Worm (Caenorhabditis elegans) whole organism, L2 larva: Measurements from ENCODE around the gene tax-6.

Experiments
- C34F6.9 ChIP-seq: fragments of 150-350 bp; optimal IDR thresholded peaks from 2 replicates; lab custom pipeline; 2014; ENCODE audit warnings: missing biosample characterization, missing genetic modification characterization
- ceh-16 ChIP-seq: fragments of 150-350 bp; optimal IDR thresholded peaks from 2 replicates; lab custom pipeline; 2014; ENCODE audit warnings: missing biosample characterization, missing genetic modification characterization
- egl-27 ChIP-seq: sonication (generic microtip); optimal IDR thresholded peaks from 3 replicates; lab custom pipeline; 2017; ENCODE audit warnings: missing biosample characterization, missing genetic modification reagents, missing genetic modification characterization
- elt-3 ChIP-seq: sonication (generic microtip); optimal IDR thresholded peaks from 2 replicates; lab custom pipeline; 2017; ENCODE audit warnings: missing biosample characterization, missing genetic modification characterization
- lin-11 ChIP-seq: fragments of 150-350 bp; sonication (generic microtip); optimal IDR thresholded peaks from 2 replicates; lab custom pipeline; 2014; ENCODE audit warnings: missing biosample characterization, missing genetic modification characterization, inconsistent platforms, mixed read lengths
- lin-39 ChIP-seq: fragments of 150-350 bp; optimal IDR thresholded peaks from 2 replicates; lab custom pipeline; 2014; ENCODE audit warnings: missing biosample characterization, missing genetic modification reagents, missing genetic modification characterization
- mbf-1 ChIP-seq: sonication (generic microtip); optimal IDR thresholded peaks from 2 replicates; lab custom pipeline; 2017; ENCODE audit warnings: missing biosample characterization, missing genetic modification characterization
- mdl-1 ChIP-seq, 2 experiments: fragments of 150-350 bp in 1 of 2; sonication (generic microtip) in 1 of 2; optimal IDR thresholded peaks; 2 replicates each; lab custom pipeline; 2017; ENCODE audit warnings: missing biosample characterization in 2 of 2, missing genetic modification characterization in 2 of 2
- nhr-10 ChIP-seq: sonication (generic microtip); optimal IDR thresholded peaks from 2 replicates; lab custom pipeline; 2017; ENCODE audit warnings: missing biosample characterization, missing genetic modification characterization
- nhr-11 ChIP-seq: fragments of 150-350 bp; optimal IDR thresholded peaks from 2 replicates; lab custom pipeline; 2014; ENCODE audit warnings: missing biosample characterization, missing genetic modification characterization
- nhr-21 ChIP-seq: fragments of 150-350 bp; optimal IDR thresholded peaks from 2 replicates; lab custom pipeline; 2014; ENCODE audit warnings: missing biosample characterization, missing genetic modification characterization
- nhr-23 ChIP-seq: fragments of 150-350 bp; optimal IDR thresholded peaks from 2 replicates; lab custom pipeline; 2014; ENCODE audit warnings: missing biosample characterization, missing genetic modification reagents, missing genetic modification characterization
- nhr-25 ChIP-seq: fragments of 150-350 bp; sonication (generic microtip); optimal IDR thresholded peaks from 3 replicates; lab custom pipeline; 2014; ENCODE audit warnings: missing biosample characterization, missing genetic modification characterization
- nhr-6 ChIP-seq: fragments of 150-350 bp; optimal IDR thresholded peaks from 2 replicates; lab custom pipeline; 2014; ENCODE audit warnings: missing biosample characterization, missing genetic modification characterization
- snpc-4 ChIP-seq: fragments of 150-350 bp; optimal IDR thresholded peaks from 2 replicates; lab custom pipeline; 2014; ENCODE audit warnings: missing biosample characterization, missing genetic modification characterization
- zag-1 ChIP-seq: fragments of 150-350 bp; optimal IDR thresholded peaks from 2 replicates; lab custom pipeline; 2014; ENCODE audit warnings: missing biosample characterization, missing genetic modification characterization
- ztf-1 ChIP-seq: fragments of 200-800 bp; sonication (Bioruptor generic); conservative IDR thresholded peaks from 2 replicates; pipeline ENCODE4 v1.3.6; 2022; ENCODE audit warnings: missing genetic modification characterization, missing compliant biosample characterization
- ztf-11 ChIP-seq: sonication (generic microtip); optimal IDR thresholded peaks from 2 replicates; lab custom pipeline; 2017; ENCODE audit warnings: missing biosample characterization, missing genetic modification characterization
- ztf-4 ChIP-seq: fragments of 150-350 bp; optimal IDR thresholded peaks from 2 replicates; lab custom pipeline; 2014; ENCODE audit warnings: missing biosample characterization, missing genetic modification characterization

Gene tax-6

ce11 chrIV:10443510-10443909, 57.9 kb downstream of the tax-6 start, which contains the start of gene F13B12.7:
F13B12.7 (plus strand) TSS chrIV:10443810.
- TF ChIP-seq snpc-4 (tag; lab: Kevin White, UChicago) (no peak), ceh-16 (tag; lab: Kevin White, UChicago) (no peak), nhr-11 (no peak), nhr-23 (tag; lab: Kevin White, UChicago) (no peak), nhr-6 (no peak), egl-27 (tag; lab: Kevin White, UChicago) (no peak), C34F6.9 (tag; lab: Kevin White, UChicago) (no peak), elt-3 (no peak), nhr-10 (tag; lab: Kevin White, UChicago) (no peak), mdl-1 (tag; optimal IDR thresholded peaks at IDR 0.05; lab: Kevin White, UChicago) (no peak)

ce11 chrIV:10442904-10443303, 58.5 kb downstream of the tax-6 start:
- TF ChIP-seq nhr-11 (no peak), ztf-11 (tag; lab: Kevin White, UChicago) (no peak), zag-1 (tag; lab: Kevin White, UChicago) (no peak), ztf-1 (GFP tag; lab: Robert Waterston, UW) (no peak), nhr-21 (tag; lab: Kevin White, UChicago) (no peak), nhr-25 (tag; lab: Kevin White, UChicago) (no peak), ztf-4 (tag; lab: Kevin White, UChicago) (no peak), lin-39 (no peak), mbf-1 (tag; lab: Kevin White, UChicago) (no peak), nhr-10 (tag; lab: Kevin White, UChicago) (no peak), lin-11 (tag; lab: Kevin White, UChicago) (no peak)
- TF ChIP-seq, all 48 proteins: peak for 0
